Fruit fly (Drosophila melanogaster) whole organism: ENCODE measurements around the gene CG7692.

Experiments
- CG8478 ChIP-seq: fragments of >200 bp; optimal IDR thresholded peaks from 2 replicates; lab custom pipeline; 2018; ENCODE audit warnings: inconsistent platforms
- pan ChIP-seq: fragments of >200 bp; optimal IDR thresholded peaks from 2 replicates; lab custom pipeline; 2017
- psq ChIP-seq: fragments of >200 bp; optimal IDR thresholded peaks from 2 replicates; lab custom pipeline; 2017
- usp ChIP-seq: fragments of >200 bp; optimal IDR thresholded peaks from 2 replicates; lab custom pipeline; 2017; ENCODE audit warnings: missing biosample characterization, missing genetic modification characterization, mixed read lengths

DNA sequence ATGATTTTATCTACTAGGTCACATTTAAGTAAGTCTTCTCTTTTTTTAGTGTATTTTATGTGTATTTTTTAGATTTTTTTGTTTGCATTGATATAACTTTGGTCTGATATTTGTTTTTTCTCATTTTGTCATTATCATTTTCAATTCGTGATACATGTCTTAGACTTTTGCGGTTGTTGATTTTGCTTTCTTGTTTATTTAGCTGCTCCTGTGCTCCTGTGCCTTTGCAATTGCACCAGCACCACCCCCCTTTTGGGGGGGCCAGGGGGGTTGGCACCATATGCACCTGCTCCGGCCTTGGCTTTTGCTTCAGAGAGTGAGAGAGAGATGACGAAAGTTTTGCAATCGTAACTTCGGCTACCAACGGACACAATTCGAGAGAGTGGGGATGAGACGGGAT, 49.3 kb downstream of the CG7692 start:
- TF ChIP-seq CG8478 (lab: Kevin White, UChicago) = no peak
- TF ChIP-seq pan = no peak
- TF ChIP-seq psq = no peak
- TF ChIP-seq usp (GFP tag; lab: Kevin White, UChicago) = no peak
